Fruit fly (Drosophila melanogaster): ENCODE results near the gene CG17982.
A peak's percentile ranks its signal among the peaks of the same experiment; 100 is the strongest.

CG17982 gene

dm6 chrX:8145501-8146157 lies 2.0 kb upstream of the CG17982 start, which contains the start of the genes alpha-PheRS and CG2129 (continued):
- TF ChIP-seq CG8319 (GFP tag; optimal IDR thresholded peaks at IDR 0.05), result no peak
- TF ChIP-seq eg (GFP tag; IDR thresholded peaks at IDR 0.05), result no peak
- no peak for TF ChIP-seq CG6792 (GFP tag; optimal IDR thresholded peaks at IDR 0.05)
- peak; percentile 74 for TF ChIP-seq Eip78C (GFP tag)
- TF ChIP-seq lz (GFP tag; optimal IDR thresholded peaks at IDR 0.05), result peak; percentile 15
- no peak for TF ChIP-seq Smox (GFP tag; optimal IDR thresholded peaks at IDR 0.05)
- TF ChIP-seq CG11294 (GFP tag; IDR thresholded peaks at IDR 0.05), result no peak
- TF ChIP-seq CG7368 (GFP tag; optimal IDR thresholded peaks at IDR 0.05), result no peak
- TF ChIP-seq Eip93F (GFP tag; optimal IDR thresholded peaks at IDR 0.05), result no peak
- no peak for TF ChIP-seq achi (GFP tag; optimal IDR thresholded peaks at IDR 0.05)
- no peak for TF ChIP-seq Lpt (GFP tag; optimal IDR thresholded peaks at IDR 0.05)
- no peak for TF ChIP-seq CG32006 (GFP tag; optimal IDR thresholded peaks at IDR 0.05)
- TF ChIP-seq CG6854 (GFP tag; optimal IDR thresholded peaks at IDR 0.05), result no peak
- no peak for TF ChIP-seq Ets21C (GFP tag; optimal IDR thresholded peaks at IDR 0.05)
- no peak for TF ChIP-seq Sox15 (GFP tag; optimal IDR thresholded peaks at IDR 0.05)
- peak; percentile 46 for TF ChIP-seq topi (GFP tag; optimal IDR thresholded peaks at IDR 0.05)
- TF ChIP-seq esn (GFP tag; optimal IDR thresholded peaks at IDR 0.05), result peak; percentile 39
- TF ChIP-seq CG6808 (GFP tag; optimal IDR thresholded peaks at IDR 0.05), result no peak
- no peak for TF ChIP-seq CG8632 (GFP tag; optimal IDR thresholded peaks at IDR 0.05)
- no peak for TF ChIP-seq CG11762 (GFP tag; optimal IDR thresholded peaks at IDR 0.05; ENCODE audit: insufficient read depth)

- TF ChIP-seq esn (GFP tag; optimal IDR thresholded peaks at IDR 0.05) (no peak), Eip78C (GFP tag) (peak; percentile 50), CG10631 (GFP tag; optimal IDR thresholded peaks at IDR 0.05) (no peak), Sox14 (GFP tag; optimal IDR thresholded peaks at IDR 0.05) (peak; percentile 18), pdm3 (GFP tag; optimal IDR thresholded peaks at IDR 0.05) (no peak)
Observed at dm6 chrX:8142067-8142462, 1.6 kb downstream of the CG17982 start, which contains the start of gene Smox. Gene Smox (minus strand): TSS chrX:8142279.

- TF ChIP-seq svp (GFP tag) (peak; percentile 83), CG34406 (GFP tag; optimal IDR thresholded peaks at IDR 0.05) (peak; percentile 6), eg (GFP tag; IDR thresholded peaks at IDR 0.05) (peak; percentile 57), CG6854 (GFP tag; optimal IDR thresholded peaks at IDR 0.05) (peak; percentile 38), Eip78C (GFP tag) (peak; percentile 68), Eip75B (GFP tag; optimal IDR thresholded peaks at IDR 0.05) (peak; percentile 38), Eip93F (GFP tag; optimal IDR thresholded peaks at IDR 0.05) (peak; percentile 0), CG10631 (GFP tag; optimal IDR thresholded peaks at IDR 0.05) (no peak), ss (GFP tag; optimal IDR thresholded peaks at IDR 0.05) (peak; percentile 52 to 70), fd59A (GFP tag; optimal IDR thresholded peaks at IDR 0.05) (no peak), dac (GFP tag; optimal IDR thresholded peaks at IDR 0.05) (no peak), salr (GFP tag; optimal IDR thresholded peaks at IDR 0.05) (peak in 1 of 2 experiments; percentile 9), CG31627 (GFP tag; optimal IDR thresholded peaks at IDR 0.05) (no peak), Hr4 (GFP tag; optimal IDR thresholded peaks at IDR 0.05) (no peak), esn (GFP tag; optimal IDR thresholded peaks at IDR 0.05) (peak; percentile 47), Hr39 (GFP tag; optimal IDR thresholded peaks at IDR 0.05) (peak; percentile 21), CG8632 (GFP tag; optimal IDR thresholded peaks at IDR 0.05) (peak; percentile 17), Met (GFP tag; optimal IDR thresholded peaks at IDR 0.05) (peak; percentile 24), CG3919 (GFP tag; optimal IDR thresholded peaks at IDR 0.05) (peak; percentile 17), spab (GFP tag; optimal IDR thresholded peaks at IDR 0.05) (no peak), CG32006 (GFP tag; optimal IDR thresholded peaks at IDR 0.05) (peak; percentile 12), CG6163 (GFP tag; IDR thresholded peaks at IDR 0.05) (peak; percentile 57; the same call in 1 of the 3 replicates), pdm3 (GFP tag; optimal IDR thresholded peaks at IDR 0.05) (peak; percentile 8), CG10669 (GFP tag; optimal IDR thresholded peaks at IDR 0.05) (no peak), CG6792 (GFP tag; optimal IDR thresholded peaks at IDR 0.05) (peak; percentile 20), CG8319 (GFP tag; optimal IDR thresholded peaks at IDR 0.05) (no peak), vri (GFP tag; optimal IDR thresholded peaks at IDR 0.05) (peak; percentile 54), CG3032 (tag; optimal IDR thresholded peaks at IDR 0.05) (peak; percentile 3), CG7368 (GFP tag; optimal IDR thresholded peaks at IDR 0.05) (peak; percentile 19), net (GFP tag; optimal IDR thresholded peaks at IDR 0.05) (peak; percentile 47), topi (GFP tag; optimal IDR thresholded peaks at IDR 0.05) (peak; percentile 30), CG1621 (tag; optimal IDR thresholded peaks at IDR 0.05) (peak; percentile 85), CG8119 (GFP tag; IDR thresholded peaks at IDR 0.05) (0 out of 3 replicates have a peak, but pooled peaks have one; percentile 41), CG6808 (GFP tag; optimal IDR thresholded peaks at IDR 0.05) (peak; percentile 47), Ets96B (tag; optimal IDR thresholded peaks at IDR 0.05) (peak; percentile 28)
Observed at dm6 chrX:8141353-8142066, 2.1 kb downstream of the CG17982 start.

All from whole organism, prepupa.